Fruit fly (Drosophila melanogaster): ENCODE data around the gene bcn92.

Gene bcn92

DNA sequence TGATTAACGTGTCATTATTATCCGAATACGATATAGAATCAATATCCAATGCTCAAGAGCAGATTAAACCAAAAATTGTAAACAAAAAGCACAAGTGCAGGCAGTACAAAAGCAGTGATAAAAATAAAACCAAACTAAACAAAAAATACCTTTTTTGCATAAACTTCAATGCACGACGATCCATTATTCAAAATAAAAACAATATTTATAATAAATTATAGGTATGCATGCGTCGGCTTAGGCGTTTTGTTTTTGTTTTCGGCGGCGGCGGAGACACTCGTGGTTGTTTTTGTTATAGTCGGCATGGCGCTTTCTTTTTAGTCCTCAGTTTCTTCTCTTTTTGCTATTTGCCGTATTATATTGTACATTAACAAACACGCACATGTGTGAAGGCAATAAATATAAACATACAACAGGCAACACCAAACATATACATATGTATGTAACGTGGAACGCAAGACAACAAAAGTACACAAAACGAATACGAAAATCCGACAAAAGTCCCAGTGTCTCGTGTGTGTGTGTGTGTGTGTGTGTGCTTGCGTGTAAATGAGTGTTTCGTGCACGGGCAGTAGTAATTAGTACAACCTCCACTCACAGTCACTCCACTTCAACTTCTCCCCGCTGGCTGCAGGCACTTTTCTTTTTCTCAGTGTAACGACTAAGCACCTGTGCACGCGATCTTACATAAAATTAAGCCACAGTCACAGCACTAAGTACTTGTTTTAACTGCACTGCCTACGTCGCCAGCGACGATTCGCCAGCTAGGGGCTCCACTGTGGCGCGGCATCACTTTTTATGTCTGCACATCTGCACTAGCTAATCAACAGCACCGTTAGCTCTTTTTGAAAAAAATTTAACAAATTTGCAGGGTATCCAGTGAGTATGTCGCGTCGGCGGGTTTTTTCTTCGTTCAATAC, 13.3 kb downstream of the bcn92 start (continued):
- peak; percentile 25 for TF ChIP-seq cyc (GFP tag; optimal IDR thresholded peaks at IDR 0.05)

DNA sequence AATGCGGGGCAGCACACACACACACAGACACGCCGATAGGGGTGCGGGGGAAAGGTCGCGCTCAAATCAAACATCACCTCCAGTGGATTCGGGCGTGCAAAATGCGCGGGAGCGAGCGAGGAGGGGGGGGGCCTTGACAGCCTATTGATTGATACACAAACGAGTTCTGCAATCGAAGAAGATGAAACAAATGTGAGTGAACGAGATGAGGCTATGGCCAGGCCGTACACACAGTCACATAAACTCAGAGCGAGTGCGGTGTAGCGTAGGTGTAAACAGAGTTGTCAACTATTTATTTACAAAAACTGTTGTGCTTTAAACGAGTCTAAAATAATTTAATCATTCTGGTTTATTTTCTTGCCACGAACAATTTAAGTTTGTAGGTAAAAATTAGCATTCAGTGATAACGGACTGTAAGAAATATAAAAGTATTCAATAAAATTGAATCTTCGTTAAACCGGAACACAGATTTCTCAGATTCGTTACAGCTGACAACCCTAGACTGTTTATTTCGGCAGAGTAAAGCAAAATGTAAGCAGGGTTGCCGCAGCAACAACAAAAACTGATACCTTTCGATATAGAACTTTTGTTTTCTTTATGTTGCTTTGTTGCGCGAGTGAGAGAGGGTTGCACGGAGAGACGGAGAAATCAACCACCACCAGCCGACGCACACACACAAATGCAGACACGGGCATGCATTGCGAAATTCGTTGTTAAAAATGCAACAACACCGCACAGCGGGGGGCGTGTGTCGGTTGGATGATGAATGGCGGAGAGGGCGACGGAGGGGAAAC, 14.3 kb downstream of the bcn92 start:
- TF ChIP-seq Met (GFP tag; optimal IDR thresholded peaks at IDR 0.05) (peak; percentile 95), CG8319 (GFP tag; optimal IDR thresholded peaks at IDR 0.05) (peak; percentile 85), CG1621 (tag; optimal IDR thresholded peaks at IDR 0.05) (peak; percentile 81), topi (GFP tag; optimal IDR thresholded peaks at IDR 0.05) (peak; percentile 95), Eip93F (GFP tag; optimal IDR thresholded peaks at IDR 0.05) (peak; percentile 85), achi (GFP tag; optimal IDR thresholded peaks at IDR 0.05) (peak; percentile 87), CG10631 (GFP tag; optimal IDR thresholded peaks at IDR 0.05) (peak; percentile 84), CG7368 (GFP tag; optimal IDR thresholded peaks at IDR 0.05) (peak; percentile 72), CG8632 (GFP tag; optimal IDR thresholded peaks at IDR 0.05) (peak; percentile 87), Sox102F (GFP tag; optimal IDR thresholded peaks at IDR 0.05) (peak; percentile 87), cyc (GFP tag; optimal IDR thresholded peaks at IDR 0.05) (peak; percentile 92), vri (GFP tag; optimal IDR thresholded peaks at IDR 0.05) (peak; percentile 87), Lpt (GFP tag; optimal IDR thresholded peaks at IDR 0.05) (peak; percentile 71), OdsH (GFP tag; optimal IDR thresholded peaks at IDR 0.05) (peak; percentile 90), CG11762 (GFP tag; optimal IDR thresholded peaks at IDR 0.05; ENCODE audit: insufficient read depth) (peak; percentile 81), lz (GFP tag; optimal IDR thresholded peaks at IDR 0.05) (peak; percentile 94), svp (GFP tag) (peak; percentile 95), CG34406 (GFP tag; optimal IDR thresholded peaks at IDR 0.05) (peak; percentile 88), CG6163 (GFP tag; IDR thresholded peaks at IDR 0.05) (peak; percentile 84), esn (GFP tag; optimal IDR thresholded peaks at IDR 0.05) (peak; percentile 94), CG9139 (GFP tag; optimal IDR thresholded peaks at IDR 0.05) (peak; percentile 79), Blimp-1 (GFP tag; optimal IDR thresholded peaks at IDR 0.05) (peak; percentile 87), CG4318 (GFP tag; optimal IDR thresholded peaks at IDR 0.05) (peak; percentile 68), CG10669 (GFP tag; optimal IDR thresholded peaks at IDR 0.05) (peak; percentile 91), CG15336 (GFP tag; IDR thresholded peaks at IDR 0.05) (peak; percentile 90), CG16779 (tag; optimal IDR thresholded peaks at IDR 0.05) (peak; percentile 68), CG6792 (GFP tag; optimal IDR thresholded peaks at IDR 0.05) (peak; percentile 89), pdm3 (GFP tag; optimal IDR thresholded peaks at IDR 0.05) (peak; percentile 89), acj6 (GFP tag; optimal IDR thresholded peaks at IDR 0.05) (peak; percentile 87), Sox14 (GFP tag; optimal IDR thresholded peaks at IDR 0.05) (peak; percentile 92), Eip75B (GFP tag; optimal IDR thresholded peaks at IDR 0.05) (peak; percentile 84), Smox (GFP tag; optimal IDR thresholded peaks at IDR 0.05) (peak; percentile 92), CG6276 (GFP tag; optimal IDR thresholded peaks at IDR 0.05) (peak; percentile 83), fd59A (GFP tag; optimal IDR thresholded peaks at IDR 0.05) (peak; percentile 80), Sox15 (GFP tag; optimal IDR thresholded peaks at IDR 0.05) (peak; percentile 81), Hr38 (GFP tag; optimal IDR thresholded peaks at IDR 0.05) (no peak), CG11902 (GFP tag; optimal IDR thresholded peaks at IDR 0.05) (peak; percentile 81), dsx (GFP tag; optimal IDR thresholded peaks at IDR 0.05; ENCODE audit: poor library complexity, severe bottlenecking) (peak; percentile 88), CG6854 (GFP tag; optimal IDR thresholded peaks at IDR 0.05) (peak; percentile 86), ss (GFP tag; optimal IDR thresholded peaks at IDR 0.05) (peak; percentile 34 to 79), eg (GFP tag; IDR thresholded peaks at IDR 0.05) (peak; percentile 69; the same call in 2 of the 3 replicates), CG6808 (GFP tag; optimal IDR thresholded peaks at IDR 0.05) (peak; percentile 87), Ets21C (GFP tag; optimal IDR thresholded peaks at IDR 0.05) (peak; percentile 90), dac (GFP tag; optimal IDR thresholded peaks at IDR 0.05) (peak; percentile 28), Ets96B (tag; optimal IDR thresholded peaks at IDR 0.05) (peak; percentile 87)

All from whole organism, prepupa.